Worm (Caenorhabditis elegans): ENCODE results near the gene T20B3.14.

- TF ChIP-seq isw-1 (GFP tag; IDR thresholded peaks at IDR 0.05), result no peak
- no peak for TF ChIP-seq lir-3 (tag; optimal IDR thresholded peaks at IDR 0.05; ENCODE audit: poor library complexity)
These were observed 32.2 kb downstream of the T20B3.14 start, which contains the start of gene immt-2 for ce11 chrV:16788967-16789366.
